Worm (Caenorhabditis elegans) whole organism, midembryonic: ENCODE data around the gene T25D1.3.

Experiments
- T22C8.4 ChIP-seq: fragments of 200-800 bp; sonication (Bioruptor generic); IDR thresholded peaks from 2 replicates; pipeline ENCODE4 v1.3.6; 2022; ENCODE audit warnings: missing genetic modification characterization, missing compliant biosample characterization
- cog-1 ChIP-seq: sonication (generic microtip); optimal IDR thresholded peaks from 2 replicates; lab custom pipeline; 2016; ENCODE audit warnings: missing genetic modification characterization, missing compliant biosample characterization
- flt-1 ChIP-seq: fragments of 200-800 bp; sonication (Bioruptor generic); IDR thresholded peaks from 2 replicates; pipeline ENCODE4 v1.3.6; 2022; ENCODE audit warnings: missing genetic modification characterization, missing compliant biosample characterization
- klf-2 ChIP-seq: fragments of 200-800 bp; sonication (Bioruptor generic); conservative IDR thresholded peaks from 2 replicates; pipeline ENCODE4 v1.3.6; 2022; ENCODE audit warnings: missing genetic modification reagents, missing genetic modification characterization, missing compliant biosample characterization
- med-1 ChIP-seq: sonication (generic microtip); optimal IDR thresholded peaks from 2 replicates; lab custom pipeline; 2017; ENCODE audit warnings: missing genetic modification characterization, mild to moderate bottlenecking, missing compliant biosample characterization, antibody characterized with exemption, missing genetic modification reagents; ENCODE audit not compliant: insufficient read depth
- ref-1 ChIP-seq: fragments of 200-800 bp; sonication (Bioruptor generic); conservative IDR thresholded peaks from 2 replicates; pipeline ENCODE4 v1.3.6; 2022; ENCODE audit warnings: missing genetic modification reagents, missing genetic modification characterization, missing compliant biosample characterization
- tab-1 ChIP-seq: fragments of 200-800 bp; sonication (Bioruptor generic); IDR thresholded peaks from 2 replicates; pipeline ENCODE4 v1.3.6; 2022; ENCODE audit warnings: missing genetic modification characterization, missing compliant biosample characterization
- ztf-29 ChIP-seq: fragments of 200-800 bp; sonication (Bioruptor generic); IDR thresholded peaks from 2 replicates; pipeline ENCODE4 v1.3.6; 2022; ENCODE audit warnings: missing genetic modification reagents, missing genetic modification characterization, missing compliant biosample characterization

DNA sequence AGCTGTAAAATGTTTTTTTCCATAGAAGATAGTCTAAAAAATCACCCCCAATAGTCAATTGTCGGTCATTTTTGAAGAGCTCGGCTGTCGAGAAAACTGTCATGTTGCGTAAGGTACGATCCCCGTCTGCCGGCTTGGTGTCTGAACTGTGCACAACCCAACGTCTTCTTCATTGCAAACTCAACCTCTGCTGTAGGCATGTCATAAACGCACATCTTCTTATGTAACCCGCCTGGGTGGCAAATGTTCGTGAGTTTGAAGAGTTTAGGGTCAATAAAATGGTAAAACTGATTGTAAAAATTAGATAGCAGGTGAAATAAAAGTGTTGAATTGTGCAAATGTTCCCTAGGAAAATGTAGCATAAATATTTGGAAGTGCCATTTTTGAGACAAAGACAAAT, 18.9 kb downstream of the T25D1.3 start:
- TF ChIP-seq cog-1 = no peak
- TF ChIP-seq tab-1 (GFP tag; lab: Robert Waterston, UW) = no peak
- TF ChIP-seq T22C8.4 (GFP tag; lab: Robert Waterston, UW) = no peak
- TF ChIP-seq med-1 = no peak
- TF ChIP-seq ztf-29 = no peak
- no peak for TF ChIP-seq ref-1 (GFP tag; lab: Robert Waterston, UW)
- TF ChIP-seq klf-2 (GFP tag; lab: Robert Waterston, UW) = no peak
- no peak for TF ChIP-seq flt-1
